Fruit fly (Drosophila melanogaster) whole organism, embryonic: ENCODE results near the gene Sytbeta.

ENCODE experiments used
- B-H1 ChIP-seq: fragments of 200-800 bp; sonication (Bioruptor generic); IDR thresholded peaks from 3 replicates; pipeline ENCODE4 v1.3.6; 2022; ENCODE audit warnings: missing biosample characterization, missing genetic modification characterization
- CG10959 ChIP-seq: fragments of 200-800 bp; sonication (Bioruptor generic); IDR thresholded peaks from 2 replicates; pipeline ENCODE4 v1.3.6; 2022; ENCODE audit warnings: missing biosample characterization, missing genetic modification characterization
- CG11504 ChIP-seq: fragments of 200-800 bp; sonication (Bioruptor generic); optimal IDR thresholded peaks from 3 replicates; lab custom pipeline; 2019; ENCODE audit warnings: missing biosample characterization, mild to moderate bottlenecking, missing genetic modification characterization, moderate library complexity
- CG12155 ChIP-seq: fragments of 200-800 bp; sonication (Bioruptor generic); optimal IDR thresholded peaks from 3 replicates; lab custom pipeline; 2016; ENCODE audit warnings: missing biosample characterization, missing genetic modification characterization
- CG12391 ChIP-seq: fragments of 200-800 bp; sonication (Bioruptor generic); optimal IDR thresholded peaks from 3 replicates; lab custom pipeline; 2018; ENCODE audit warnings: missing biosample characterization, mild to moderate bottlenecking, missing genetic modification characterization, moderate library complexity
- CG12659 ChIP-seq: fragments of 200-800 bp; sonication (Bioruptor generic); optimal IDR thresholded peaks from 3 replicates; lab custom pipeline; 2017; ENCODE audit warnings: mild to moderate bottlenecking, missing biosample characterization, missing genetic modification reagents, missing genetic modification characterization
- CG1529 ChIP-seq: fragments of 200-800 bp; sonication (Bioruptor generic); optimal IDR thresholded peaks from 3 replicates; lab custom pipeline; 2018; ENCODE audit warnings: missing biosample characterization, missing genetic modification characterization
- CG1602 ChIP-seq: fragments of 200-800 bp; sonication (Bioruptor generic); optimal IDR thresholded peaks from 3 replicates; lab custom pipeline; 2016; ENCODE audit warnings: missing biosample characterization, missing genetic modification characterization
- CG1647 ChIP-seq: fragments of 200-800 bp; sonication (Bioruptor generic); optimal IDR thresholded peaks from 3 replicates; lab custom pipeline; 2016; ENCODE audit warnings: missing biosample characterization, missing genetic modification characterization
- CG17802 ChIP-seq: fragments of 200-800 bp; sonication (Bioruptor generic); optimal IDR thresholded peaks from 2 replicates; lab custom pipeline; 2018; ENCODE audit warnings: missing biosample characterization, mild to moderate bottlenecking, missing genetic modification characterization, moderate library complexity
- CG17829 ChIP-seq: fragments of 200-800 bp; optimal IDR thresholded peaks from 2 replicates; lab custom pipeline; 2019; ENCODE audit warnings: missing biosample characterization, mild to moderate bottlenecking, missing genetic modification characterization, moderate library complexity
- CG1792 ChIP-seq: fragments of 200-800 bp; sonication (Bioruptor generic); optimal IDR thresholded peaks from 2 replicates; lab custom pipeline; 2016; ENCODE audit warnings: missing biosample characterization, missing genetic modification characterization
- CG2129 ChIP-seq: fragments of 200-800 bp; sonication (Bioruptor generic); IDR thresholded peaks from 2 replicates; pipeline ENCODE4 v1.3.6; 2022; ENCODE audit warnings: missing biosample characterization, missing genetic modification characterization; ENCODE audit not compliant: partially characterized antibody
- CG2678 ChIP-seq: fragments of 200-800 bp; sonication (Bioruptor generic); optimal IDR thresholded peaks from 3 replicates; lab custom pipeline; 2019; ENCODE audit warnings: missing biosample characterization, mild to moderate bottlenecking, missing genetic modification characterization, moderate library complexity
- CG3838 ChIP-seq: fragments of 200-800 bp; sonication (Bioruptor generic); optimal IDR thresholded peaks from 3 replicates; lab custom pipeline; 2016; ENCODE audit warnings: missing biosample characterization, missing genetic modification characterization
- CG4328 ChIP-seq: fragments of 200-800 bp; sonication (Bioruptor generic); optimal IDR thresholded peaks from 3 replicates; lab custom pipeline; 2017; ENCODE audit warnings: missing biosample characterization, missing genetic modification reagents, missing genetic modification characterization
- CG4707 ChIP-seq: fragments of 200-800 bp; sonication (Bioruptor generic); optimal IDR thresholded peaks from 2 replicates; lab custom pipeline; 2018; ENCODE audit warnings: missing biosample characterization, mild to moderate bottlenecking, missing genetic modification characterization, moderate library complexity
- CG8281 ChIP-seq: fragments of 200-800 bp; sonication (Bioruptor generic); optimal IDR thresholded peaks from 2 replicates; lab custom pipeline; 2018; ENCODE audit warnings: missing biosample characterization, mild to moderate bottlenecking, missing genetic modification characterization, moderate library complexity
- CG9437 ChIP-seq: fragments of 200-800 bp; sonication (Bioruptor generic); optimal IDR thresholded peaks from 2 replicates; lab custom pipeline; 2018; ENCODE audit warnings: missing biosample characterization, mild to moderate bottlenecking, missing genetic modification characterization
- CHES-1-like ChIP-seq: fragments of 200-800 bp; sonication (Bioruptor generic); optimal IDR thresholded peaks from 2 replicates; lab custom pipeline; 2016; ENCODE audit warnings: missing biosample characterization, missing genetic modification characterization
- Doc2 ChIP-seq: fragments of 200-800 bp; sonication (Bioruptor generic); IDR thresholded peaks from 2 replicates; pipeline ENCODE4 v1.3.6; 2022; ENCODE audit warnings: missing biosample characterization, missing genetic modification characterization
- Ets65A ChIP-seq: fragments of 200-800 bp; sonication (Bioruptor generic); peaks from one replicate; lab custom pipeline; 2016; ENCODE audit warnings: missing biosample characterization, missing genetic modification characterization
- HmgZ ChIP-seq: fragments of 200-800 bp; sonication (Bioruptor generic); optimal IDR thresholded peaks from 2 replicates; lab custom pipeline; 2018; ENCODE audit warnings: missing biosample characterization, mild to moderate bottlenecking, missing genetic modification characterization
- Lhr ChIP-seq: fragments of 200-800 bp; sonication (Bioruptor generic); optimal IDR thresholded peaks from 3 replicates; lab custom pipeline; 2017; ENCODE audit warnings: mild to moderate bottlenecking, missing biosample characterization, missing genetic modification reagents, missing genetic modification characterization
- MESR4 ChIP-seq: fragments of 200-800 bp; sonication (Bioruptor generic); optimal IDR thresholded peaks from 2 replicates; lab custom pipeline; 2018; ENCODE audit warnings: missing biosample characterization, mild to moderate bottlenecking, missing genetic modification characterization, moderate library complexity
- MTF-1 ChIP-seq: fragments of 200-800 bp; sonication (Bioruptor generic); optimal IDR thresholded peaks from 2 replicates; lab custom pipeline; 2018; ENCODE audit warnings: missing biosample characterization, mild to moderate bottlenecking, missing genetic modification characterization, borderline replicate concordance
- Mad ChIP-seq: fragments of 200-800 bp; sonication (Bioruptor generic); optimal IDR thresholded peaks from 2 replicates; lab custom pipeline; 2016; ENCODE audit warnings: missing biosample characterization, missing genetic modification characterization
- Med ChIP-seq: fragments of 200-800 bp; sonication (Bioruptor generic); peaks from one replicate; lab custom pipeline; 2016; ENCODE audit warnings: missing biosample characterization, missing genetic modification characterization, mild to moderate bottlenecking, inconsistent platforms, moderate library complexity
- Nf-YB ChIP-seq: fragments of 200-800 bp; sonication (Bioruptor generic); optimal IDR thresholded peaks from 3 replicates; lab custom pipeline; 2019; ENCODE audit warnings: missing biosample characterization, mild to moderate bottlenecking, missing genetic modification characterization, moderate library complexity
- Oli ChIP-seq: fragments of 200-800 bp; sonication (Bioruptor generic); optimal IDR thresholded peaks from 2 replicates; lab custom pipeline; 2018; ENCODE audit warnings: missing biosample characterization, mild to moderate bottlenecking, missing genetic modification characterization, moderate library complexity
- Optix ChIP-seq: fragments of 200-800 bp; sonication (Bioruptor generic); IDR thresholded peaks from 3 replicates; pipeline ENCODE4 v1.3.6; 2022; ENCODE audit warnings: missing biosample characterization, missing genetic modification characterization
- al ChIP-seq: fragments of 200-800 bp; sonication (Bioruptor generic); IDR thresholded peaks from 2 replicates; pipeline ENCODE4 v1.3.6; 2022; ENCODE audit warnings: missing biosample characterization, missing genetic modification characterization
- ase ChIP-seq: fragments of 200-800 bp; sonication (Bioruptor generic); IDR thresholded peaks from 3 replicates; pipeline ENCODE4 v1.3.6; 2022; ENCODE audit warnings: missing biosample characterization, missing genetic modification characterization
- bcd ChIP-seq: fragments of 200-800 bp; sonication (Bioruptor generic); optimal IDR thresholded peaks from 2 replicates; lab custom pipeline; 2017; ENCODE audit warnings: missing biosample characterization, mild to moderate bottlenecking, missing genetic modification characterization
- br ChIP-seq: fragments of >200 bp; optimal IDR thresholded peaks from 2 replicates; lab custom pipeline; 2017
- dmrt11E ChIP-seq: fragments of 200-800 bp; sonication (Bioruptor generic); optimal IDR thresholded peaks from 3 replicates; lab custom pipeline; 2018; ENCODE audit warnings: missing biosample characterization, mild to moderate bottlenecking, missing genetic modification characterization, moderate library complexity
- ewg ChIP-seq: fragments of 200-800 bp; sonication (Bioruptor generic); optimal IDR thresholded peaks from 3 replicates; lab custom pipeline; 2017; ENCODE audit warnings: mild to moderate bottlenecking, missing biosample characterization, missing genetic modification reagents, missing genetic modification characterization
- hkb ChIP-seq, 2 experiments: fragments of 200-800 bp in 1 of 2; fragments of >200 bp in 1 of 2; sonication (Bioruptor generic) in 1 of 2; IDR thresholded peaks in 1 of 2; optimal IDR thresholded peaks in 1 of 2; 2 replicates each; pipeline versions ENCODE4 v1.3.6 to Lab custom; 2017 to 2022; ENCODE audit warnings: missing biosample characterization in 1 of 2, missing genetic modification characterization in 1 of 2
- jing ChIP-seq: fragments of 200-800 bp; sonication (Bioruptor generic); optimal IDR thresholded peaks from 2 replicates; lab custom pipeline; 2018; ENCODE audit warnings: missing biosample characterization, mild to moderate bottlenecking, missing genetic modification characterization
- mam ChIP-seq: fragments of 200-800 bp; sonication (Bioruptor generic); optimal IDR thresholded peaks from 3 replicates; lab custom pipeline; 2016; ENCODE audit warnings: missing biosample characterization, missing genetic modification characterization
- pan ChIP-seq, 4 experiments: fragments of >200 bp in 3 of 4; fragments of 200-800 bp in 1 of 4; sonication (Bioruptor generic) in 1 of 4; optimal IDR thresholded peaks in 3 of 4; IDR thresholded peaks in 1 of 4; 2 replicates each; pipeline versions ENCODE4 v1.3.6 to Lab custom; 2017 to 2022; ENCODE audit warnings: missing biosample characterization in 2 of 4, missing genetic modification characterization in 2 of 4, mixed read lengths in 1 of 4
- sc ChIP-seq, 3 experiments: fragments of >200 bp in 2 of 3; fragments of 200-800 bp in 1 of 3; sonication (Bioruptor generic) in 1 of 3; optimal IDR thresholded peaks; 2 replicates in 2 of 3; 3 replicates in 1 of 3; lab custom pipeline; 2017; ENCODE audit warnings: mild to moderate bottlenecking in 1 of 3, missing biosample characterization in 1 of 3, missing genetic modification characterization in 1 of 3, missing genetic modification reagents in 1 of 3
- seq ChIP-seq: fragments of 200-800 bp; sonication (Bioruptor generic); IDR thresholded peaks from 2 replicates; pipeline ENCODE4 v1.3.6; 2022; ENCODE audit warnings: missing biosample characterization, missing genetic modification characterization
- slou ChIP-seq: fragments of 200-800 bp; sonication (Bioruptor generic); optimal IDR thresholded peaks from 3 replicates; lab custom pipeline; 2016; ENCODE audit warnings: missing biosample characterization, missing genetic modification characterization
- tgo ChIP-seq: fragments of 200-800 bp; sonication (Bioruptor generic); IDR thresholded peaks from 3 replicates; pipeline ENCODE4 v1.3.6; 2022; ENCODE audit warnings: missing biosample characterization, missing genetic modification characterization
- toy ChIP-seq: fragments of 200-800 bp; sonication (Bioruptor generic); IDR thresholded peaks from 2 replicates; pipeline ENCODE4 v1.3.6; 2022; ENCODE audit warnings: missing biosample characterization, missing genetic modification characterization
- twi ChIP-seq: fragments of 200-800 bp; optimal IDR thresholded peaks from 2 replicates; lab custom pipeline; 2019; ENCODE audit warnings: missing biosample characterization, mild to moderate bottlenecking, missing genetic modification characterization, moderate library complexity
- wor ChIP-seq: fragments of 200-800 bp; sonication (Bioruptor generic); IDR thresholded peaks from 2 replicates; pipeline ENCODE4 v1.3.6; 2022; ENCODE audit warnings: missing biosample characterization, missing genetic modification characterization
- yki ChIP-seq: fragments of >200 bp; optimal IDR thresholded peaks from 3 replicates; lab custom pipeline; 2018
- zen ChIP-seq: fragments of 200-800 bp; sonication (Bioruptor generic); optimal IDR thresholded peaks from 3 replicates; lab custom pipeline; 2018; ENCODE audit warnings: missing biosample characterization, mild to moderate bottlenecking, missing genetic modification characterization, moderate library complexity

Sytbeta gene

dm6 chr3L:14982675-14983084, 82.1 kb downstream of the Sytbeta start, which contains the start of gene CG5114 (continued):
- TF ChIP-seq CG10959 (GFP tag; lab: Robert Waterston, UW) = no peak
- no peak for TF ChIP-seq slou (GFP tag; lab: Kevin White, UChicago)
- no peak for TF ChIP-seq sc (optimal IDR thresholded peaks at IDR 0.05; lab: Kevin White, UChicago)
- no peak for TF ChIP-seq sc (GFP tag; optimal IDR thresholded peaks at IDR 0.05; lab: Kevin White, UChicago)
- TF ChIP-seq CG2678 (tag; lab: Kevin White, UChicago) = peak; percentile 11
- no peak for TF ChIP-seq CG1529 (GFP tag; lab: Kevin White, UChicago)
- no peak; the same call in 2 of the 3 replicates for TF ChIP-seq ase (GFP tag; lab: Robert Waterston, UW)
- peak; percentile 1 for TF ChIP-seq dmrt11E
- TF ChIP-seq HmgZ (tag; lab: Kevin White, UChicago) = peak; percentile 80
- TF ChIP-seq toy (GFP tag; lab: Robert Waterston, UW) = no peak
- TF ChIP-seq CG3838 (GFP tag; lab: Kevin White, UChicago) = no peak
- no peak for TF ChIP-seq Optix (GFP tag; lab: Robert Waterston, UW)
- no peak for TF ChIP-seq seq (GFP tag; lab: Robert Waterston, UW)
- no peak for TF ChIP-seq B-H1 (GFP tag; lab: Robert Waterston, UW)
- no peak for TF ChIP-seq yki
- TF ChIP-seq CHES-1-like = peak; percentile 50
- TF ChIP-seq wor = no peak
- TF ChIP-seq bcd = no peak
- peak; percentile 17; the same call in 1 of the 2 replicates for TF ChIP-seq al
- no peak for TF ChIP-seq CG4328
- peak; percentile 22 for TF ChIP-seq CG1647
- TF ChIP-seq tgo = no peak
- peak; percentile 81 for TF ChIP-seq CG2129
- no peak for TF ChIP-seq jing (GFP tag; lab: Kevin White, UChicago)
- peak; percentile 65 for TF ChIP-seq CG17829 (tag; lab: Kevin White, UChicago)
- TF ChIP-seq CG8281 = no peak
- peak; percentile 33 for TF ChIP-seq CG12155 (GFP tag; lab: Kevin White, UChicago)
- no peak for TF ChIP-seq pan (optimal IDR thresholded peaks at IDR 0.05; lab: Kevin White, UChicago)
- TF ChIP-seq pan (GFP tag; optimal IDR thresholded peaks at IDR 0.05 in 1 of 2, IDR thresholded peaks at IDR 0.05 in 1 of 2) = peak in 1 of 2 experiments; percentile 53
- no peak for TF ChIP-seq Doc2
- no peak for TF ChIP-seq Oli
- peak; percentile 59 for TF ChIP-seq twi (tag; lab: Kevin White, UChicago)
- peak; percentile 65 for TF ChIP-seq zen
- no peak for TF ChIP-seq Nf-YB (GFP tag; lab: Kevin White, UChicago)
- no peak for TF ChIP-seq ewg (GFP tag; lab: Kevin White, UChicago)
- no peak for TF ChIP-seq CG1602 (GFP tag; lab: Kevin White, UChicago)
- no peak for TF ChIP-seq hkb (optimal IDR thresholded peaks at IDR 0.05; lab: Kevin White, UChicago)
- TF ChIP-seq hkb (GFP tag; IDR thresholded peaks at IDR 0.05; lab: Robert Waterston, UW) = no peak
- TF ChIP-seq CG12659 (GFP tag; lab: Kevin White, UChicago) = peak; percentile 63
- TF ChIP-seq CG9437 (GFP tag; lab: Kevin White, UChicago) = peak; percentile 61
- TF ChIP-seq mam (GFP tag; lab: Kevin White, UChicago) = peak; percentile 55
- peak; percentile 94 for TF ChIP-seq Med (GFP tag; lab: Kevin White, UChicago)
- TF ChIP-seq CG4707 = no peak
- TF ChIP-seq br (lab: Kevin White, UChicago) = no peak
- no peak for TF ChIP-seq MTF-1 (GFP tag; lab: Kevin White, UChicago)
- TF ChIP-seq Mad (GFP tag; lab: Kevin White, UChicago) = peak; percentile 43
- TF ChIP-seq CG1792 (GFP tag; lab: Kevin White, UChicago) = peak; percentile 56
- TF ChIP-seq MESR4 = peak; percentile 88
- peak; percentile 56 for TF ChIP-seq CG11504 (tag; lab: Kevin White, UChicago)
- TF ChIP-seq CG12391 (tag; lab: Kevin White, UChicago) = peak; percentile 62
- TF ChIP-seq Ets65A (GFP tag; lab: Kevin White, UChicago) = peak; percentile 32
- TF ChIP-seq CG17802 (tag; lab: Kevin White, UChicago) = no peak
- peak; percentile 38 for TF ChIP-seq Lhr (GFP tag; lab: Kevin White, UChicago)
